Fruit fly (Drosophila melanogaster) whole organism, embryonic: ENCODE data around the gene mrva.

Source experiments
- Adf1 ChIP-seq: fragments of 200-800 bp; sonication (Bioruptor generic); IDR thresholded peaks from 2 replicates; pipeline ENCODE4 v1.3.6; 2022; ENCODE audit warnings: missing biosample characterization, missing genetic modification characterization
- Antp ChIP-seq: fragments of 200-800 bp; sonication (Bioruptor generic); optimal IDR thresholded peaks from 3 replicates; lab custom pipeline; 2016; ENCODE audit warnings: missing biosample characterization, missing genetic modification characterization
- Asciz ChIP-seq: fragments of 200-800 bp; sonication (Bioruptor generic); optimal IDR thresholded peaks from 2 replicates; lab custom pipeline; 2017; ENCODE audit warnings: missing biosample characterization, mild to moderate bottlenecking, missing genetic modification characterization, missing genetic modification reagents
- CG10462 ChIP-seq: fragments of 200-800 bp; sonication (Bioruptor generic); optimal IDR thresholded peaks from 2 replicates; lab custom pipeline; 2016; ENCODE audit warnings: missing biosample characterization, missing genetic modification characterization
- CG10543 ChIP-seq: fragments of 200-800 bp; sonication (Bioruptor generic); optimal IDR thresholded peaks from 3 replicates; lab custom pipeline; 2017; ENCODE audit warnings: missing biosample characterization, mild to moderate bottlenecking, missing genetic modification characterization, moderate library complexity
- CG11398 ChIP-seq: fragments of 200-800 bp; sonication (Bioruptor generic); optimal IDR thresholded peaks from 2 replicates; lab custom pipeline; 2016; ENCODE audit warnings: missing biosample characterization, missing genetic modification characterization
- CG12155 ChIP-seq: fragments of 200-800 bp; sonication (Bioruptor generic); optimal IDR thresholded peaks from 3 replicates; lab custom pipeline; 2016; ENCODE audit warnings: missing biosample characterization, missing genetic modification characterization
- CG12769 ChIP-seq: fragments of 200-800 bp; sonication (Bioruptor generic); optimal IDR thresholded peaks from 2 replicates; lab custom pipeline; 2019; ENCODE audit warnings: missing biosample characterization, mild to moderate bottlenecking, missing genetic modification characterization, moderate library complexity
- CG14014 ChIP-seq: fragments of 200-800 bp; sonication (Bioruptor generic); IDR thresholded peaks from 2 replicates; pipeline ENCODE4 v1.3.6; 2022; ENCODE audit warnings: missing biosample characterization, missing genetic modification characterization
- CG14441 ChIP-seq: fragments of 200-800 bp; sonication (Bioruptor generic); IDR thresholded peaks from 2 replicates; pipeline ENCODE4 v1.3.6; 2022; ENCODE audit warnings: missing biosample characterization, missing genetic modification characterization
- CG15269 ChIP-seq: fragments of 200-800 bp; sonication (Bioruptor generic); optimal IDR thresholded peaks from 2 replicates; lab custom pipeline; 2018; ENCODE audit warnings: missing biosample characterization, mild to moderate bottlenecking, missing genetic modification characterization, moderate library complexity
- CG15514 ChIP-seq: fragments of 200-800 bp; sonication (Bioruptor generic); optimal IDR thresholded peaks from 3 replicates; lab custom pipeline; 2017; ENCODE audit warnings: missing biosample characterization, missing genetic modification characterization, mild to moderate bottlenecking, moderate library complexity, missing genetic modification reagents
- CG18476 ChIP-seq: fragments of 200-800 bp; sonication (Bioruptor generic); optimal IDR thresholded peaks from 2 replicates; lab custom pipeline; 2016; ENCODE audit warnings: missing biosample characterization, mild to moderate bottlenecking, missing genetic modification characterization
- CG2875 ChIP-seq: fragments of 200-800 bp; sonication (Bioruptor generic); optimal IDR thresholded peaks from 2 replicates; lab custom pipeline; 2017; ENCODE audit warnings: missing biosample characterization, mild to moderate bottlenecking, missing genetic modification characterization, missing genetic modification reagents
- CG2889 ChIP-seq: fragments of 200-800 bp; sonication (Bioruptor generic); IDR thresholded peaks from 3 replicates; pipeline ENCODE4 v1.3.6; 2022; ENCODE audit warnings: missing biosample characterization, missing genetic modification characterization
- CG31388 ChIP-seq: fragments of 200-800 bp; sonication (Bioruptor generic); optimal IDR thresholded peaks from 2 replicates; lab custom pipeline; 2016; ENCODE audit warnings: missing biosample characterization, missing genetic modification characterization
- CG32767 ChIP-seq: fragments of 200-800 bp; sonication (Bioruptor generic); IDR thresholded peaks from 2 replicates; pipeline ENCODE4 v1.3.6; 2022; ENCODE audit warnings: missing biosample characterization, missing genetic modification characterization
- CG3281 ChIP-seq: fragments of 200-800 bp; sonication (Bioruptor generic); optimal IDR thresholded peaks from 3 replicates; lab custom pipeline; 2017; ENCODE audit warnings: missing biosample characterization, mild to moderate bottlenecking, missing genetic modification characterization
- CG3407 ChIP-seq: fragments of 200-800 bp; sonication (Bioruptor generic); optimal IDR thresholded peaks from 2 replicates; lab custom pipeline; 2018; ENCODE audit warnings: missing biosample characterization, mild to moderate bottlenecking, missing genetic modification characterization
- CG34422 ChIP-seq: fragments of 200-800 bp; sonication (Bioruptor generic); IDR thresholded peaks from 3 replicates; pipeline ENCODE4 v1.3.6; 2022; ENCODE audit warnings: missing biosample characterization, missing genetic modification characterization
- CG7786 ChIP-seq: fragments of 200-800 bp; sonication (Bioruptor generic); optimal IDR thresholded peaks from 2 replicates; lab custom pipeline; 2016; ENCODE audit warnings: missing biosample characterization, missing genetic modification characterization
- D19A ChIP-seq: fragments of 200-800 bp; optimal IDR thresholded peaks from 3 replicates; lab custom pipeline; 2019; ENCODE audit warnings: missing biosample characterization, mild to moderate bottlenecking, missing genetic modification characterization, moderate library complexity
- ERR ChIP-seq: fragments of 200-800 bp; sonication (Bioruptor generic); optimal IDR thresholded peaks from 2 replicates; lab custom pipeline; 2016; ENCODE audit warnings: missing biosample characterization, missing genetic modification characterization
- H15 ChIP-seq: fragments of 200-800 bp; sonication (Bioruptor generic); IDR thresholded peaks from 3 replicates; pipeline ENCODE4 v1.3.6; 2022; ENCODE audit warnings: missing biosample characterization, missing genetic modification characterization
- HmgD ChIP-seq: fragments of 200-800 bp; sonication (Bioruptor generic); optimal IDR thresholded peaks from 3 replicates; lab custom pipeline; 2016; ENCODE audit warnings: missing biosample characterization, missing genetic modification characterization
- Hmr ChIP-seq: fragments of 200-800 bp; sonication (Bioruptor generic); optimal IDR thresholded peaks from 3 replicates; lab custom pipeline; 2017; ENCODE audit warnings: mild to moderate bottlenecking, missing biosample characterization, missing genetic modification reagents, missing genetic modification characterization
- MESR4 ChIP-seq: fragments of 200-800 bp; sonication (Bioruptor generic); optimal IDR thresholded peaks from 2 replicates; lab custom pipeline; 2018; ENCODE audit warnings: missing biosample characterization, mild to moderate bottlenecking, missing genetic modification characterization, moderate library complexity
- MTF-1 ChIP-seq: fragments of 200-800 bp; sonication (Bioruptor generic); optimal IDR thresholded peaks from 2 replicates; lab custom pipeline; 2018; ENCODE audit warnings: missing biosample characterization, mild to moderate bottlenecking, missing genetic modification characterization, borderline replicate concordance
- Max ChIP-seq: fragments of 200-800 bp; sonication (Bioruptor generic); optimal IDR thresholded peaks from 2 replicates; lab custom pipeline; 2016; ENCODE audit warnings: missing biosample characterization, mild to moderate bottlenecking, missing genetic modification characterization
- Nf-YB ChIP-seq: fragments of 200-800 bp; sonication (Bioruptor generic); optimal IDR thresholded peaks from 3 replicates; lab custom pipeline; 2019; ENCODE audit warnings: missing biosample characterization, mild to moderate bottlenecking, missing genetic modification characterization, moderate library complexity
- PHDP ChIP-seq: fragments of 200-800 bp; sonication (Bioruptor generic); optimal IDR thresholded peaks from 3 replicates; lab custom pipeline; 2018; ENCODE audit warnings: missing biosample characterization, mild to moderate bottlenecking, missing genetic modification characterization, moderate library complexity
- Six4 ChIP-seq: fragments of 200-800 bp; sonication (Bioruptor generic); optimal IDR thresholded peaks from 2 replicates; lab custom pipeline; 2016; ENCODE audit warnings: missing biosample characterization, missing genetic modification characterization
- Ssrp ChIP-seq: fragments of 200-800 bp; sonication (Bioruptor generic); optimal IDR thresholded peaks from 2 replicates; lab custom pipeline; 2018; ENCODE audit warnings: missing biosample characterization, mild to moderate bottlenecking, missing genetic modification characterization, moderate library complexity
- Tbp ChIP-seq: fragments of >200 bp; optimal IDR thresholded peaks from 2 replicates; lab custom pipeline; 2018; ENCODE audit warnings: missing biosample characterization, missing genetic modification characterization
- Usf ChIP-seq: fragments of 200-800 bp; sonication (Bioruptor generic); optimal IDR thresholded peaks from 2 replicates; lab custom pipeline; 2017; ENCODE audit warnings: missing genotype, missing biosample characterization, missing genetic modification characterization
- amos ChIP-seq: fragments of 200-800 bp; sonication (Bioruptor generic); IDR thresholded peaks from 2 replicates; pipeline ENCODE4 v1.3.6; 2022; ENCODE audit warnings: missing biosample characterization, missing genetic modification characterization; ENCODE audit not compliant: partially characterized antibody
- bigmax ChIP-seq: fragments of 200-800 bp; sonication (Bioruptor generic); optimal IDR thresholded peaks from 2 replicates; lab custom pipeline; 2018; ENCODE audit warnings: missing biosample characterization, mild to moderate bottlenecking, missing genetic modification characterization
- bsh ChIP-seq, 2 experiments: fragments of 200-800 bp; sonication (Bioruptor generic); optimal IDR thresholded peaks; 2 replicates each; lab custom pipeline; 2017 to 2018; ENCODE audit warnings: mild to moderate bottlenecking in 2 of 2, missing biosample characterization in 2 of 2, missing genetic modification characterization in 2 of 2, moderate library complexity in 1 of 2
- hkb ChIP-seq, 2 experiments: fragments of 200-800 bp in 1 of 2; fragments of >200 bp in 1 of 2; sonication (Bioruptor generic) in 1 of 2; IDR thresholded peaks in 1 of 2; optimal IDR thresholded peaks in 1 of 2; 2 replicates each; pipeline versions ENCODE4 v1.3.6 to Lab custom; 2017 to 2022; ENCODE audit warnings: missing biosample characterization in 1 of 2, missing genetic modification characterization in 1 of 2
- nom ChIP-seq: fragments of 200-800 bp; sonication (Bioruptor generic); optimal IDR thresholded peaks from 2 replicates; lab custom pipeline; 2017; ENCODE audit warnings: missing biosample characterization, missing genetic modification characterization, mild to moderate bottlenecking, moderate library complexity, missing genetic modification reagents
- onecut ChIP-seq: fragments of 200-800 bp; sonication (Bioruptor generic); IDR thresholded peaks from 2 replicates; pipeline ENCODE4 v1.3.6; 2022; ENCODE audit warnings: missing biosample characterization, missing genetic modification characterization
- pita ChIP-seq: fragments of 200-800 bp; sonication (Bioruptor generic); optimal IDR thresholded peaks from 2 replicates; lab custom pipeline; 2017; ENCODE audit warnings: missing biosample characterization, mild to moderate bottlenecking, missing genetic modification characterization
- row ChIP-seq: fragments of 200-800 bp; sonication (Bioruptor generic); IDR thresholded peaks from 3 replicates; pipeline ENCODE4 v1.3.6; 2022; ENCODE audit warnings: missing biosample characterization, missing genetic modification characterization
- sens ChIP-seq: fragments of 200-800 bp; sonication (Bioruptor generic); peaks from one replicate; lab custom pipeline; 2016; ENCODE audit warnings: missing biosample characterization, missing genetic modification characterization
- stc ChIP-seq: fragments of 200-800 bp; sonication (Bioruptor generic); IDR thresholded peaks from 2 replicates; pipeline ENCODE4 v1.3.6; 2022; ENCODE audit warnings: missing biosample characterization, missing genetic modification characterization
- stwl ChIP-seq: fragments of 200-800 bp; sonication (Bioruptor generic); optimal IDR thresholded peaks from 3 replicates; lab custom pipeline; 2018; ENCODE audit warnings: missing biosample characterization, mild to moderate bottlenecking, missing genetic modification characterization, moderate library complexity
- tio ChIP-seq: fragments of 200-800 bp; sonication (Bioruptor generic); optimal IDR thresholded peaks from 2 replicates; lab custom pipeline; 2017; ENCODE audit warnings: missing biosample characterization, missing genetic modification characterization, inconsistent platforms
- tna ChIP-seq: fragments of 200-800 bp; sonication (Bioruptor generic); IDR thresholded peaks from 2 replicates; pipeline ENCODE4 v1.3.6; 2022; ENCODE audit warnings: missing biosample characterization, missing genetic modification characterization; ENCODE audit not compliant: partially characterized antibody
- trem ChIP-seq: fragments of 200-800 bp; optimal IDR thresholded peaks from 3 replicates; lab custom pipeline; 2019; ENCODE audit warnings: missing biosample characterization, mild to moderate bottlenecking, missing genetic modification characterization, moderate library complexity

The mrva gene

DNA sequence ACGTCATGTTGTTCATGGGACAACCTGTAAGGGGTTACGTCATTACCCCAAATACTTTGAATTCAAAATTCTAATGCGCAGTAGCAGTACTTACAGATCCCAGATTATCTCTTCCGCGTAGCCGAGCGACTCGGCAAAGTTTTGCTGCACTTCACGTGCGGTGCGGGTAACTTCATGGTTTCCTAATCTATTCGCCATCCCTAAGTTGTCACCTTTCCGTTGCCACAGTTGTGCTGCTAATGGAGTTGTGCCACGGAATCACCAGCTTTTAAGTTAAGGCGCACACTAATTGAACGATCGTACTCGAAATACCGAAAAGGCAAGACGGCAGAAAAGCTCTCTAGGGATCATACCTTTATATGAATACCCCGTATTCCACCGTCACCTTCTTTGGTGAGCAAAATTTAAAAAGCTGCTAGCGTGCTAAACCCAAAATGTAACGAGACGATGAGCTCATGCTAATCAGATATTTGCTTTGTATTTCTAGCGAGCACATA is 31.2 kb upstream of the mrva start, which contains the start of gene pst (continued):
- TF ChIP-seq Max (GFP tag; lab: Kevin White, UChicago): no peak
- TF ChIP-seq sens (GFP tag; lab: Kevin White, UChicago): peak; percentile 31
- TF ChIP-seq Nf-YB (GFP tag; lab: Kevin White, UChicago): no peak
- no peak for TF ChIP-seq Ssrp (tag; lab: Kevin White, UChicago)
- no peak for TF ChIP-seq Usf
- no peak for TF ChIP-seq stc (GFP tag; lab: Robert Waterston, UW)
- TF ChIP-seq CG12769: peak; percentile 74
- no peak for TF ChIP-seq CG18476 (GFP tag; lab: Kevin White, UChicago)
- peak; percentile 62 for TF ChIP-seq CG3281 (GFP tag; lab: Kevin White, UChicago)
- TF ChIP-seq CG15269 (tag; lab: Kevin White, UChicago): peak; percentile 68
- no peak for TF ChIP-seq CG32767
- TF ChIP-seq H15 (GFP tag; lab: Robert Waterston, UW): 0 out of 3 replicates have a peak, but pooled peaks have one; percentile 44
- no peak for TF ChIP-seq CG14014 (GFP tag; lab: Robert Waterston, UW)
- no peak for TF ChIP-seq CG15514 (GFP tag; lab: Kevin White, UChicago)
- no peak for TF ChIP-seq row (GFP tag; lab: Robert Waterston, UW)
- peak; percentile 25 for TF ChIP-seq tna (GFP tag; lab: Robert Waterston, UW)
- TF ChIP-seq CG7786 (GFP tag; lab: Kevin White, UChicago): peak; percentile 20
- no peak for TF ChIP-seq CG2875 (GFP tag; lab: Kevin White, UChicago)
- TF ChIP-seq Tbp (GFP tag; lab: Kevin White, UChicago): no peak
- TF ChIP-seq onecut (GFP tag; lab: Robert Waterston, UW): peak; percentile 9; the same call in 1 of the 2 replicates
- peak; percentile 33 for TF ChIP-seq MESR4
- peak; percentile 21 for TF ChIP-seq Asciz (GFP tag; lab: Kevin White, UChicago)
- no peak for TF ChIP-seq CG10462 (GFP tag; lab: Kevin White, UChicago)
- TF ChIP-seq CG31388 (GFP tag; lab: Kevin White, UChicago): no peak
- TF ChIP-seq CG14441 (GFP tag; lab: Robert Waterston, UW): no peak
- TF ChIP-seq tio (GFP tag; lab: Kevin White, UChicago): no peak
- TF ChIP-seq stwl (tag; lab: Kevin White, UChicago): no peak
- no peak; the same call in 2 of the 3 replicates for TF ChIP-seq CG2889 (GFP tag; lab: Robert Waterston, UW)
- no peak for TF ChIP-seq pita (GFP tag; lab: Kevin White, UChicago)
- peak; percentile 17 for TF ChIP-seq MTF-1 (GFP tag; lab: Kevin White, UChicago)
- TF ChIP-seq CG3407 (GFP tag; lab: Kevin White, UChicago): no peak
- TF ChIP-seq PHDP (tag; lab: Kevin White, UChicago): peak; percentile 40
- peak; percentile 24; the same call in 1 of the 2 replicates for TF ChIP-seq Adf1
- peak; percentile 27 for TF ChIP-seq CG11398 (GFP tag; lab: Kevin White, UChicago)
- TF ChIP-seq bigmax (GFP tag; lab: Kevin White, UChicago): no peak
- TF ChIP-seq Six4 (GFP tag; lab: Kevin White, UChicago): no peak
- no peak for TF ChIP-seq bsh (GFP tag; optimal IDR thresholded peaks at IDR 0.05; lab: Kevin White, UChicago)
- TF ChIP-seq D19A (tag; lab: Kevin White, UChicago): peak; percentile 14
- no peak for TF ChIP-seq ERR (GFP tag; lab: Kevin White, UChicago)
- peak; percentile 59 for TF ChIP-seq CG10543 (GFP tag; lab: Kevin White, UChicago)
- peak; percentile 43 for TF ChIP-seq nom
- peak; percentile 60 for TF ChIP-seq Hmr (GFP tag; lab: Kevin White, UChicago)
- TF ChIP-seq HmgD (GFP tag; lab: Kevin White, UChicago): peak; percentile 60
- peak; percentile 40; the same call in 1 of the 2 replicates for TF ChIP-seq amos (GFP tag; lab: Robert Waterston, UW)
- no peak for TF ChIP-seq CG34422
- no peak for TF ChIP-seq hkb (optimal IDR thresholded peaks at IDR 0.05; lab: Kevin White, UChicago)
- TF ChIP-seq hkb (GFP tag; IDR thresholded peaks at IDR 0.05; lab: Robert Waterston, UW): peak; percentile 57; the same call in 1 of the 2 replicates
- no peak for TF ChIP-seq Antp (GFP tag; lab: Kevin White, UChicago)
- no peak for TF ChIP-seq trem
- peak; percentile 96 for TF ChIP-seq CG12155 (GFP tag; lab: Kevin White, UChicago)
